Fruit fly (Drosophila melanogaster) whole organism, embryonic: ENCODE data around the gene CG4210.

Source experiments
- Atf-2 ChIP-seq: fragments of 200-800 bp; sonication (Bioruptor generic); optimal IDR thresholded peaks from 2 replicates; lab custom pipeline; 2016; ENCODE audit warnings: missing biosample characterization, missing genetic modification characterization
- B-H1 ChIP-seq: fragments of 200-800 bp; sonication (Bioruptor generic); IDR thresholded peaks from 3 replicates; pipeline ENCODE4 v1.3.6; 2022; ENCODE audit warnings: missing biosample characterization, missing genetic modification characterization
- Bdp1 ChIP-seq: fragments of 200-800 bp; sonication (Bioruptor generic); optimal IDR thresholded peaks from 3 replicates; lab custom pipeline; 2016; ENCODE audit warnings: missing biosample characterization, missing genetic modification characterization
- CG12219 ChIP-seq: fragments of 200-800 bp; sonication (Bioruptor generic); optimal IDR thresholded peaks from 3 replicates; lab custom pipeline; 2018; ENCODE audit warnings: missing biosample characterization, mild to moderate bottlenecking, missing genetic modification characterization
- CG12299 ChIP-seq: fragments of 200-800 bp; sonication (Bioruptor generic); optimal IDR thresholded peaks from 2 replicates; lab custom pipeline; 2018; ENCODE audit warnings: missing biosample characterization, mild to moderate bottlenecking, missing genetic modification characterization
- CG12942 ChIP-seq: fragments of 200-800 bp; sonication (Bioruptor generic); optimal IDR thresholded peaks from 3 replicates; lab custom pipeline; 2016; ENCODE audit warnings: missing biosample characterization, missing genetic modification characterization
- CG13894 ChIP-seq: fragments of 200-800 bp; sonication (Bioruptor generic); optimal IDR thresholded peaks from 3 replicates; lab custom pipeline; 2018; ENCODE audit warnings: missing biosample characterization, mild to moderate bottlenecking, missing genetic modification characterization, moderate library complexity
- CG14710 ChIP-seq: fragments of 200-800 bp; sonication (Bioruptor generic); optimal IDR thresholded peaks from 3 replicates; lab custom pipeline; 2019; ENCODE audit warnings: missing biosample characterization, mild to moderate bottlenecking, missing genetic modification characterization, moderate library complexity
- CG16779 ChIP-seq: fragments of 200-800 bp; sonication (Bioruptor generic); IDR thresholded peaks from 2 replicates; pipeline ENCODE4 v1.3.6; 2022; ENCODE audit warnings: missing biosample characterization, missing genetic modification characterization
- CG16863 ChIP-seq: fragments of 200-800 bp; sonication (Bioruptor generic); optimal IDR thresholded peaks from 3 replicates; lab custom pipeline; 2016; ENCODE audit warnings: missing biosample characterization, missing genetic modification characterization
- CG17361 ChIP-seq: fragments of 200-800 bp; sonication (Bioruptor generic); IDR thresholded peaks from 3 replicates; pipeline ENCODE4 v1.3.6; 2022; ENCODE audit warnings: missing biosample characterization, missing genetic modification characterization
- CG17568 ChIP-seq: fragments of 200-800 bp; sonication (Bioruptor generic); optimal IDR thresholded peaks from 2 replicates; lab custom pipeline; 2018; ENCODE audit warnings: missing biosample characterization, mild to moderate bottlenecking, missing genetic modification characterization, moderate library complexity
- CG2116 ChIP-seq: fragments of 200-800 bp; sonication (Bioruptor generic); optimal IDR thresholded peaks from 3 replicates; lab custom pipeline; 2018; ENCODE audit warnings: missing biosample characterization, mild to moderate bottlenecking, missing genetic modification characterization
- CG30020 ChIP-seq: fragments of 200-800 bp; optimal IDR thresholded peaks from 2 replicates; lab custom pipeline; 2019; ENCODE audit warnings: missing biosample characterization, mild to moderate bottlenecking, missing genetic modification characterization, moderate library complexity
- CG31441 ChIP-seq: fragments of 200-800 bp; sonication (Bioruptor generic); IDR thresholded peaks from 2 replicates; pipeline ENCODE4 v1.3.6; 2022; ENCODE audit warnings: missing biosample characterization, missing genetic modification characterization
- CG4360 ChIP-seq: fragments of 200-800 bp; sonication (Bioruptor generic); IDR thresholded peaks from 2 replicates; pipeline ENCODE4 v1.3.6; 2022; ENCODE audit warnings: missing biosample characterization, missing genetic modification characterization
- CG4707 ChIP-seq: fragments of 200-800 bp; sonication (Bioruptor generic); optimal IDR thresholded peaks from 2 replicates; lab custom pipeline; 2018; ENCODE audit warnings: missing biosample characterization, mild to moderate bottlenecking, missing genetic modification characterization, moderate library complexity
- CG6254 ChIP-seq: fragments of 200-800 bp; sonication (Bioruptor generic); optimal IDR thresholded peaks from 3 replicates; lab custom pipeline; 2017; ENCODE audit warnings: mild to moderate bottlenecking, missing biosample characterization, missing genetic modification reagents, missing genetic modification characterization
- CG7928 ChIP-seq: fragments of 200-800 bp; sonication (Bioruptor generic); optimal IDR thresholded peaks from 2 replicates; lab custom pipeline; 2017; ENCODE audit warnings: missing biosample characterization, mild to moderate bottlenecking, missing genetic modification characterization
- CG8944 ChIP-seq: fragments of 200-800 bp; sonication (Bioruptor generic); optimal IDR thresholded peaks from 3 replicates; lab custom pipeline; 2016; ENCODE audit warnings: missing biosample characterization, missing genetic modification characterization
- CG9215 ChIP-seq: fragments of 200-800 bp; sonication (Bioruptor generic); IDR thresholded peaks from 2 replicates; pipeline ENCODE4 v1.3.6; 2022; ENCODE audit warnings: missing biosample characterization, missing genetic modification characterization
- Dfd ChIP-seq, 2 experiments: fragments of >200 bp; optimal IDR thresholded peaks; 2 replicates each; lab custom pipeline; 2017; ENCODE audit warnings: missing biosample characterization in 2 of 2, missing genetic modification characterization in 2 of 2
- Ets65A ChIP-seq: fragments of 200-800 bp; sonication (Bioruptor generic); peaks from one replicate; lab custom pipeline; 2016; ENCODE audit warnings: missing biosample characterization, missing genetic modification characterization
- Gsc ChIP-seq: fragments of 200-800 bp; sonication (Bioruptor generic); IDR thresholded peaks from 2 replicates; pipeline ENCODE4 v1.3.6; 2022; ENCODE audit warnings: missing biosample characterization, missing genetic modification characterization
- Hr39 ChIP-seq: fragments of >200 bp; optimal IDR thresholded peaks from 2 replicates; lab custom pipeline; 2017
- MBD-R2 ChIP-seq: fragments of 200-800 bp; sonication (Bioruptor generic); IDR thresholded peaks from 2 replicates; pipeline ENCODE4 v1.3.6; 2022; ENCODE audit warnings: missing biosample characterization, missing genetic modification characterization
- MESR4 ChIP-seq: fragments of 200-800 bp; sonication (Bioruptor generic); optimal IDR thresholded peaks from 2 replicates; lab custom pipeline; 2018; ENCODE audit warnings: missing biosample characterization, mild to moderate bottlenecking, missing genetic modification characterization, moderate library complexity
- Ravus ChIP-seq: fragments of 200-800 bp; sonication (Bioruptor generic); IDR thresholded peaks from 2 replicates; pipeline ENCODE4 v1.3.6; 2022; ENCODE audit warnings: missing biosample characterization, missing genetic modification characterization
- Sin3A ChIP-seq: fragments of >200 bp; optimal IDR thresholded peaks from 2 replicates; lab custom pipeline; 2018
- Spps ChIP-seq: fragments of 200-800 bp; sonication (Bioruptor generic); optimal IDR thresholded peaks from 2 replicates; lab custom pipeline; 2018; ENCODE audit warnings: missing biosample characterization, mild to moderate bottlenecking, missing genetic modification characterization
- ash1 ChIP-seq: fragments of 200-800 bp; sonication (Bioruptor generic); optimal IDR thresholded peaks from 2 replicates; lab custom pipeline; 2018; ENCODE audit warnings: missing biosample characterization, mild to moderate bottlenecking, missing genetic modification characterization
- cato ChIP-seq: fragments of 200-800 bp; sonication (Bioruptor generic); optimal IDR thresholded peaks from 2 replicates; lab custom pipeline; 2016; ENCODE audit warnings: missing biosample characterization, missing genetic modification characterization, borderline replicate concordance
- dan ChIP-seq: fragments of 200-800 bp; sonication (Bioruptor generic); IDR thresholded peaks from 2 replicates; pipeline ENCODE4 v1.3.6; 2022; ENCODE audit warnings: missing biosample characterization, missing genetic modification characterization
- gt ChIP-seq: fragments of 200-800 bp; sonication (Bioruptor generic); IDR thresholded peaks from 2 replicates; pipeline ENCODE4 v1.3.6; 2022; ENCODE audit warnings: missing biosample characterization, missing genetic modification characterization
- jigr1 ChIP-seq: fragments of 200-800 bp; sonication (Bioruptor generic); IDR thresholded peaks from 3 replicates; pipeline ENCODE4 v1.3.6; 2022; ENCODE audit warnings: missing biosample characterization, missing genetic modification characterization
- jing ChIP-seq: fragments of 200-800 bp; sonication (Bioruptor generic); optimal IDR thresholded peaks from 2 replicates; lab custom pipeline; 2018; ENCODE audit warnings: missing biosample characterization, mild to moderate bottlenecking, missing genetic modification characterization
- knrl ChIP-seq: fragments of 200-800 bp; sonication (Bioruptor generic); IDR thresholded peaks from 3 replicates; pipeline ENCODE4 v1.3.6; 2022; ENCODE audit warnings: missing biosample characterization, missing genetic modification characterization; ENCODE audit not compliant: partially characterized antibody
- lola ChIP-seq, 3 experiments: fragments of >200 bp in 2 of 3; fragments of 200-800 bp in 1 of 3; sonication (Bioruptor generic) in 1 of 3; optimal IDR thresholded peaks; 2 replicates each; lab custom pipeline; 2017 to 2019; ENCODE audit warnings: missing biosample characterization in 3 of 3, missing genetic modification characterization in 3 of 3, mild to moderate bottlenecking in 1 of 3, moderate library complexity in 1 of 3
- luna ChIP-seq: fragments of 200-800 bp; sonication (Bioruptor generic); optimal IDR thresholded peaks from 2 replicates; lab custom pipeline; 2016; ENCODE audit warnings: missing biosample characterization, missing genetic modification characterization
- maf-S ChIP-seq: fragments of 200-800 bp; sonication (Bioruptor generic); optimal IDR thresholded peaks from 2 replicates; lab custom pipeline; 2016; ENCODE audit warnings: missing biosample characterization, missing genetic modification characterization
- mld ChIP-seq: fragments of 200-800 bp; sonication (Bioruptor generic); IDR thresholded peaks from 3 replicates; pipeline ENCODE4 v1.3.6; 2022; ENCODE audit warnings: missing biosample characterization, missing genetic modification characterization; ENCODE audit not compliant: partially characterized antibody
- oc ChIP-seq: fragments of 200-800 bp; sonication (Bioruptor generic); optimal IDR thresholded peaks from 2 replicates; lab custom pipeline; 2018; ENCODE audit warnings: missing biosample characterization, mild to moderate bottlenecking, missing genetic modification characterization, moderate library complexity
- odd ChIP-seq: fragments of 200-800 bp; sonication (Bioruptor generic); optimal IDR thresholded peaks from 2 replicates; lab custom pipeline; 2017; ENCODE audit warnings: missing biosample characterization, mild to moderate bottlenecking, missing genetic modification characterization
- pnt ChIP-seq: fragments of 200-800 bp; sonication (Bioruptor generic); optimal IDR thresholded peaks from 3 replicates; lab custom pipeline; 2016; ENCODE audit warnings: missing biosample characterization, missing genetic modification characterization
- slou ChIP-seq: fragments of 200-800 bp; sonication (Bioruptor generic); optimal IDR thresholded peaks from 3 replicates; lab custom pipeline; 2016; ENCODE audit warnings: missing biosample characterization, missing genetic modification characterization
- sob ChIP-seq: fragments of 200-800 bp; sonication (Bioruptor generic); IDR thresholded peaks from 2 replicates; pipeline ENCODE4 v1.3.6; 2022; ENCODE audit warnings: missing biosample characterization, missing genetic modification characterization
- stwl ChIP-seq: fragments of 200-800 bp; sonication (Bioruptor generic); optimal IDR thresholded peaks from 3 replicates; lab custom pipeline; 2018; ENCODE audit warnings: missing biosample characterization, mild to moderate bottlenecking, missing genetic modification characterization, moderate library complexity
- tin ChIP-seq: fragments of 200-800 bp; sonication (Bioruptor generic); optimal IDR thresholded peaks from 3 replicates; lab custom pipeline; 2016; ENCODE audit warnings: missing biosample characterization, missing genetic modification characterization
- tio ChIP-seq: fragments of 200-800 bp; sonication (Bioruptor generic); optimal IDR thresholded peaks from 2 replicates; lab custom pipeline; 2017; ENCODE audit warnings: missing biosample characterization, missing genetic modification characterization, inconsistent platforms
- vfl ChIP-seq: fragments of 200-800 bp; sonication (Bioruptor generic); optimal IDR thresholded peaks from 2 replicates; lab custom pipeline; 2016; ENCODE audit warnings: missing biosample characterization, missing genetic modification characterization

Gene CG4210

dm6 chr3R:15208712-15209499, 4.9 kb upstream of the CG4210 start, which contains the start of the genes Spn88Eb and Mau2 (continued):
- TF ChIP-seq lola (GFP tag; optimal IDR thresholded peaks at IDR 0.05; lab: Kevin White, UChicago) (peak in 1 of 3 experiments; percentile 32), knrl (GFP tag; lab: Robert Waterston, UW) (peak; percentile 82), CG16779 (0 out of 2 replicates have a peak, but pooled peaks have one; percentile 38), B-H1 (GFP tag; lab: Robert Waterston, UW) (peak; percentile 57; the same call in 2 of the 3 replicates), Ets65A (GFP tag; lab: Kevin White, UChicago) (peak; percentile 97), CG8944 (GFP tag; lab: Kevin White, UChicago) (peak; percentile 60), CG30020 (tag; lab: Kevin White, UChicago) (peak; percentile 72), Hr39 (no peak), Spps (no peak), odd (no peak), oc (tag; lab: Kevin White, UChicago) (no peak), CG12219 (GFP tag; lab: Kevin White, UChicago) (no peak), jing (GFP tag; lab: Kevin White, UChicago) (no peak), Gsc (peak; percentile 30; the same call in 1 of the 2 replicates), tin (GFP tag; lab: Kevin White, UChicago) (peak; percentile 69), MESR4 (GFP tag; lab: Kevin White, UChicago) (peak; percentile 67), jigr1 (GFP tag; lab: Robert Waterston, UW) (no peak), vfl (peak; percentile 45), CG12299 (tag; lab: Kevin White, UChicago) (no peak), mld (GFP tag; lab: Robert Waterston, UW) (peak; percentile 11; the same call in 1 of the 3 replicates), luna (GFP tag; lab: Kevin White, UChicago) (no peak), Sin3A (lab: Kevin White, UChicago) (peak; percentile 61), gt (GFP tag; lab: Robert Waterston, UW) (no peak), Dfd (GFP tag; optimal IDR thresholded peaks at IDR 0.05; lab: Kevin White, UChicago) (no peak), sob (GFP tag; lab: Robert Waterston, UW) (peak; percentile 94), slou (no peak), CG4707 (GFP tag; lab: Kevin White, UChicago) (no peak), maf-S (GFP tag; lab: Kevin White, UChicago) (peak; percentile 53), CG12942 (peak; percentile 61), tio (no peak), CG2116 (GFP tag; lab: Kevin White, UChicago) (peak; percentile 58), CG31441 (GFP tag; lab: Robert Waterston, UW) (peak; percentile 100), CG17568 (GFP tag; lab: Kevin White, UChicago) (no peak), Atf-2 (no peak), Bdp1 (GFP tag; lab: Kevin White, UChicago) (peak; percentile 56), MBD-R2 (GFP tag; lab: Robert Waterston, UW) (peak; percentile 97), CG6254 (GFP tag; lab: Kevin White, UChicago) (no peak), Ravus (peak; percentile 32), CG14710 (tag; lab: Kevin White, UChicago) (peak; percentile 66), pnt (peak; percentile 9), ash1 (no peak), CG13894 (tag; lab: Kevin White, UChicago) (no peak), cato (GFP tag; lab: Kevin White, UChicago) (peak; percentile 24), CG9215 (GFP tag; lab: Robert Waterston, UW) (peak; percentile 76), CG17361 (GFP tag; lab: Robert Waterston, UW) (peak; percentile 79; the same call in 2 of the 3 replicates), dan (no peak), CG4360 (no peak), stwl (tag; lab: Kevin White, UChicago) (peak; percentile 68), CG7928 (peak; percentile 17), CG16863 (peak; percentile 55)
